Worm (Caenorhabditis elegans) whole organism, early embryonic: ENCODE data around the gene orc-2.

Experiments
- B0310.2 ChIP-seq: sonication (generic microtip); optimal IDR thresholded peaks from 2 replicates; lab custom pipeline; 2016; ENCODE audit warnings: mild to moderate bottlenecking, missing genetic modification characterization, missing compliant biosample characterization
- F13C5.2 ChIP-seq: sonication (generic microtip); optimal IDR thresholded peaks from 2 replicates; lab custom pipeline; 2017; ENCODE audit warnings: mild to moderate bottlenecking, missing genetic modification characterization, inconsistent platforms, missing compliant biosample characterization
- aly-1 ChIP-seq: sonication (generic microtip); optimal IDR thresholded peaks from 2 replicates; lab custom pipeline; 2016; ENCODE audit warnings: missing genetic modification characterization, missing compliant biosample characterization
- ama-1 ChIP-seq: fragments of 150-350 bp; optimal IDR thresholded peaks from 2 replicates; lab custom pipeline; 2014
- ceh-36 ChIP-seq: sonication (generic microtip); optimal IDR thresholded peaks from 2 replicates; lab custom pipeline; 2016; ENCODE audit warnings: missing genetic modification characterization, inconsistent platforms, missing compliant biosample characterization
- flt-1 ChIP-seq: fragments of 200-800 bp; sonication (Bioruptor generic); IDR thresholded peaks from 2 replicates; pipeline ENCODE4 v1.3.6; 2022; ENCODE audit warnings: missing genetic modification characterization, missing compliant biosample characterization
- hmbx-1 ChIP-seq: sonication (generic microtip); optimal IDR thresholded peaks from 2 replicates; lab custom pipeline; 2016; ENCODE audit warnings: mild to moderate bottlenecking, missing genetic modification characterization, missing compliant biosample characterization
- hmg-4 ChIP-seq: fragments of 200-800 bp; sonication (Bioruptor generic); optimal IDR thresholded peaks from 2 replicates; lab custom pipeline; 2018; ENCODE audit warnings: mild to moderate bottlenecking, missing genetic modification characterization, missing compliant biosample characterization
- pes-1 ChIP-seq: fragments of 200-800 bp; sonication (Bioruptor generic); IDR thresholded peaks from 2 replicates; pipeline ENCODE4 v1.3.6; 2022; ENCODE audit warnings: missing genetic modification reagents, missing genetic modification characterization, missing compliant biosample characterization
- scrt-1 ChIP-seq: fragments of 200-800 bp; sonication (Bioruptor generic); IDR thresholded peaks from 2 replicates; pipeline ENCODE4 v1.3.6; 2022; ENCODE audit warnings: missing genetic modification characterization, missing compliant biosample characterization
- tbx-11 ChIP-seq: fragments of 200-800 bp; sonication (Bioruptor generic); IDR thresholded peaks from 2 replicates; pipeline ENCODE4 v1.3.6; 2022; ENCODE audit warnings: missing genetic modification characterization, missing compliant biosample characterization
- tbx-37 ChIP-seq: fragments of 200-800 bp; sonication (Bioruptor generic); conservative IDR thresholded peaks from 2 replicates; pipeline ENCODE4 v1.3.6; 2022; ENCODE audit warnings: missing genetic modification reagents, missing genetic modification characterization, missing compliant biosample characterization
- tra-4 ChIP-seq: sonication (generic microtip); optimal IDR thresholded peaks from 2 replicates; lab custom pipeline; 2017; ENCODE audit warnings: missing genetic modification characterization, missing compliant biosample characterization

DNA sequence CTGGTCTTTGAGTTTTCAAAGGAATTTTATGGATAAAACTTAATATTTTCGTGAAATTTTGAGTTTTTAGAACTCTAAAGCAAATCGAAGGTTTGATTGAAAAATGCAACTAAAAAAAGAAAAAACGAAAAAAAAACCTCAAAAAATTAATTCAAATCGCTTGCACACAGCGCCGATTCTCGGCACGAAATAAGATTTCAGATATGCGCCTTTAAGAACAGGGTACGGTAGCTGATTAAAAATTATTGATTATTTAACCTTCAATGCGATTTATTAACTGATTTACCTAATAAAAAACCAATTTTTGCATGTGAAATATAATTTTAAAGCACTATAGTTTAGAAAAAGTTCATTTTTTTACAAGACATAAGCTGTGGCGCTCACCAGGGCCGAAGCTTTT is 20.9 kb upstream of the orc-2 start:
- no peak for TF ChIP-seq F13C5.2
- no peak for TF ChIP-seq flt-1 (GFP tag; lab: Robert Waterston, UW)
- no peak for TF ChIP-seq hmg-4 (GFP tag; lab: Kevin White, UChicago)
- no peak for TF ChIP-seq tbx-11 (GFP tag; lab: Robert Waterston, UW)
- TF ChIP-seq aly-1 (tag; lab: Kevin White, UChicago), result no peak
- TF ChIP-seq ama-1 (lab: Kevin White, UChicago), result no peak
- TF ChIP-seq hmbx-1 (tag; lab: Kevin White, UChicago), result no peak
- no peak for TF ChIP-seq tra-4 (tag; lab: Kevin White, UChicago)
- no peak for TF ChIP-seq ceh-36
- TF ChIP-seq pes-1 (GFP tag; lab: Robert Waterston, UW), result no peak
- TF ChIP-seq B0310.2 (tag; lab: Kevin White, UChicago), result no peak
- no peak for TF ChIP-seq scrt-1 (GFP tag; lab: Robert Waterston, UW)
- no peak for TF ChIP-seq tbx-37
